Fruit fly (Drosophila melanogaster) Kc167 (cell line): ENCODE results near the gene CG14036.

Experiments
- Myc ChIP-seq: fragments of >200 bp; optimal IDR thresholded peaks from 2 replicates; lab custom pipeline; 2017; ENCODE audit warnings: missing external identifiers
- Sin3A ChIP-seq: fragments of >200 bp; optimal IDR thresholded peaks from 2 replicates; lab custom pipeline; 2018; ENCODE audit warnings: missing external identifiers
- h ChIP-seq: fragments of >200 bp; optimal IDR thresholded peaks from 3 replicates; lab custom pipeline; 2018; ENCODE audit warnings: missing external identifiers
- insv ChIP-seq: fragments of >200 bp; optimal IDR thresholded peaks from 3 replicates; lab custom pipeline; 2018; ENCODE audit warnings: missing external identifiers
- psq ChIP-seq: fragments of >200 bp; optimal IDR thresholded peaks from 2 replicates; lab custom pipeline; 2017; ENCODE audit warnings: missing external identifiers
- ttk ChIP-seq: sonication (Bioruptor generic); optimal IDR thresholded peaks from 2 replicates; lab custom pipeline; 2017; ENCODE audit warnings: missing external identifiers

The CG14036 gene

DNA sequence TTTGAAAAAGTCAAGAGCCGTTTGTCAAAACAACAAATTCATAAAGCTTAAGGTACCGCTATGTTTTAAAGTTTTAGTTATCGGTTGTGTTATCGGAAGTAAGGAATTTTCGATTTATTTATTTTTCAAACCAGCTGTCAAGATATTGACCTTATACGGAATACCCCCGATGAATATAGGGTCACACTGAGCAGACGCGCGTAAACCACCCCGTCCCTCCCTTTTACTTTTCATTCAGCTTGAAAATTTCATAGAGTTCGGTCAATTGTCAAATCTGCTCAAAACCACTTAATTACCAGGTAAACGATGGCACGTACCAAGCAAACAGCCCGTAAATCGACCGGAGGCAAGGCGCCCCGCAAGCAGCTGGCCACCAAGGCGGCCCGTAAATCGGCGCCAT lies at the start of gene CG14036, which contains the start of gene His3.3A:
CG14036 (minus strand) TSS at position 64 of the 400 bp plus-strand sequence.
His3.3A (plus strand) TSS at position 106 of the 400 bp plus-strand sequence.
- TF ChIP-seq psq (lab: Kevin White, UChicago), result no peak
- TF ChIP-seq h, result no peak

DNA sequence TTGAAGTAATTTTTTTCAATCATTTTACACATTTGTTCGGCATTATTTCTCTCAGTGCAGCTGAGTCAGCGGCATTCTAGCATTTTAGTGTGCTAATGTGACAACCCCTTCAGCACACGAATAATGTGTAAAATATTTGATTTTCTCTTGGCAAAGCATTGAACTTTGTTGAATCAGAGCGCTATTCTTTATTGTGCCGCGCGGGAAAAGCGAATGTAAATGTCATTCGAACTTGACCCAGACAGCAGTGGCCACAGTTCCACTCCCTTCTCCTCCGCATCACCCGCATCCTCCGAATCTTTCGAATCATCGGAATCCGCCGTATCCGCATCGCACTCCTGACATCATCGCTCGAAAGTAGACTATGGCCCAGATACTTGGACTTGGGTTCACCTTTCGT lies 48.9 kb upstream of the CG14036 start:
- no peak for TF ChIP-seq Myc (lab: Kevin White, UChicago)
- TF ChIP-seq Sin3A (lab: Kevin White, UChicago), result no peak
- TF ChIP-seq ttk (lab: Kevin White, UChicago), result no peak
- TF ChIP-seq h, result no peak
- TF ChIP-seq psq (lab: Kevin White, UChicago), result no peak
- TF ChIP-seq insv, result no peak

DNA sequence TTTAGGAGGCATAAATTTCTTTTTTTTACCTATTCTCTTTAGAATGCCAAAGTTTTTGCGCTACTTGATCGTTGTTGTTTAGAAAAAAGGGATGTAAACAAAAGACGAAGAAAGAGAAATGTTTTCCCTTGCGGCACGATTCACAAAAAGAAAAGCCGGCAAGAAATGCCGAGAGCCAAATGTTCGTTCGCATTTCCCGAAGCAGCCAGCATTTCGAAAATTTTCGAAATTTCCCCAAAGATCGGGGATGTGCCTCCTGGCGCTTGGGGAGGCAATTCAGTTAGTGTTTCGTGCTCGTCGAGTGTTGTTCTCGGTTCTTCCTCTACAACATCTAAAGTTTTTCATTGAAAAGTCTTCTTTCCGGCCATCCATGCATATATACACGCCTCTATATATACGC lies 45.8 kb upstream of the CG14036 start, which contains the start of gene Msp300:
Msp300 (plus strand) TSS at position 301 of the 400 bp plus-strand sequence.
- no peak for TF ChIP-seq psq (lab: Kevin White, UChicago)
- no peak for TF ChIP-seq h
- no peak for TF ChIP-seq insv

DNA sequence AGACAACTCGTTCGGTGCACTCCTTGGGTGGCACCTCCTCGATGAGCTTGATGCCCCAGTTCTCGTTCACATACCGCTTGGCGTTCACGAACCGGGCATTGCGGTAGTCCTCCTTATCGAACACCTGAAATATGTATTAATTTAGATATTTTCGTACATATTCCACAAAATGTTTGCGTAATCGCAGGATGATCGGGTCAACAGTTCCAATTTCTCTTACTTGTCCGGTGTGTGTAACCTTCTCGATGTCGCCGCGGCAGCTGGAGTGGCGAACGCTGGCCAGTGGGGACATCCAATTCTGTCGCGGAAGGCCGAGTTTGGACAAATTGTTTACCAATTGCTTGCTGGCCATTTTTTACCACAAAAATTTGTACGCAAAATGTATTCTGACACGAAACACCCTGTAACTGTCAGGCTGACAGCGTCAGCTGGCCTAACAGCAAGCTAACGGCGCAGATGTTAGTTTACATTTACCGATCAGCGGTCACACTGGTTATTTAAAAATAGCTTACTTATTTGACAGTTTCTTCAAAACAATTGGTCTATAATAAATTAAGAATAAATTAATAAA lies 45.1 kb upstream of the CG14036 start, which contains the start of gene ND-13A:
ND-13A (minus strand) TSS at position 499 of the 571 bp plus-strand sequence.
- no peak for TF ChIP-seq insv
- no peak for TF ChIP-seq Sin3A (lab: Kevin White, UChicago)
- TF ChIP-seq Myc (lab: Kevin White, UChicago), result no peak
- TF ChIP-seq h, result no peak
- no peak for TF ChIP-seq psq (lab: Kevin White, UChicago)

DNA sequence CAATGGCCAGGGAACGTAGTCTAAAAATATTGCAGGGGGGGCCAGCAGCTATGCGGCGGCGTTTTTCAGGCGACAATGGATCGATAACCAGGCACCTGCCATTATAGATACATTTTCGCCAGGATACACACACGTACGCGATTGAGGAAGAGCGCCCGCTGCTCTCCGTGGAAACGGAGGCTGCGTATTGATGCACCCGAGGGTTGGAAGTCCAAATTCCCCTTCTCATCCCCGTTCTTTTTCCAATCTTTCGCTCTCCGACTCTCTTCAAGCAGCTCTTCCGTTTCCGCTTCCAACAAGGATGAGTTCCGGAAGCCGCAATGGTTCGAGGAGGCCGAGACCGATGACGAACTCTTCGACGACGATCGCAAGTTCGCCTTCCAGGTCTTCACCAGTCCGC lies 41.9 kb upstream of the CG14036 start:
- TF ChIP-seq psq (lab: Kevin White, UChicago), result no peak
- no peak for TF ChIP-seq insv
- TF ChIP-seq h, result no peak
- TF ChIP-seq ttk (lab: Kevin White, UChicago), result no peak
- TF ChIP-seq Myc (lab: Kevin White, UChicago), result no peak
- TF ChIP-seq Sin3A (lab: Kevin White, UChicago), result no peak

DNA sequence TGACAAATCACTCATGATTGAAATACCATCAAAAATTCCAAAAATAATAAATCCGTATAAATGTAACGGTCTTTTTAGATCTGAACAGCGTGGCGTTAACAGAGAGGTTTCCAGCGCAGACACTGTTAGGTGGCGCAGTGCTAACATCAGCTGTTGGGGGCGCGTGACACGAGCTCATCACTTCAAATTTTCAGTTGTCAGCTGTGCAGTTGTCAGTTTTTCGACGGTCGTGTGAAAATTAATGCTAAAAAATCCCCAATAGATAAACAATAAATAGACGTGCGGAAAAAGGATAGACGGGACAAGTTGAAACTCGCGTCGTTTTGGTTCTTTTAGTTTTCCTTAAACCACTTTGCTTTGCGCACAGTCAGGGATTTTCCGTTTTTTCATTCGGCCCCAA lies 41.4 kb upstream of the CG14036 start, which contains the start of gene CG4230:
CG4230 (plus strand) TSS at position 6 of the 400 bp plus-strand sequence.
- TF ChIP-seq insv (no peak), ttk (lab: Kevin White, UChicago) (no peak), h (no peak), Sin3A (lab: Kevin White, UChicago) (no peak), psq (lab: Kevin White, UChicago) (no peak), Myc (lab: Kevin White, UChicago) (no peak)

DNA sequence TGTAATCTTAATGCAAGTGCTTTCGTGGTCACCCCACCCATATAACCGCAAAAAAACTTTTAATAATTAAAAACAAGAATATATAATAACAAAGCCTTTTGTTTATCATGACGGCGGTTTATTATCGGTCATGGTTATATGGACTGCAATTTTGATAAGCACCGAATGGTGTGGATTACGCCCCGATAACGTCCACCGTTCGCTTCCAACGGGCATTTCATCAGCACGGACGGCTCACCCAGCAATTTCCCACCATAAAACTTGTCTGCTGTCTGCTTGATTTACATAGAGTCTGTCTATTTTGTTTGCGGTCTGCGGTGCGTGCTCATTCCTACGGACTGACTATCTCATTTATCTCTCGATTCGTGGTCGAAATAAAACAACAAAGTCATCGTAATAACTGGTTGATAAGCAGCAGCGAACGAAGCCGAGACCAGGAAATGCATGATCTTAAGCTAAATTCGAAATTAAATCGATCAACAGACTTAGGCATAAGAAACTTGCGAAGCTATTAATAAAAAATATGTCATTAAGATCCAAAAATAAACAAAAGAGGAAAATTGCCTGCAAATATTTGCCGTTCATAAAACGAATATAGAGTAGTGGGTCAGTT lies 40.6 kb upstream of the CG14036 start:
- TF ChIP-seq psq (lab: Kevin White, UChicago), result no peak
- TF ChIP-seq insv, result no peak
- TF ChIP-seq Sin3A (lab: Kevin White, UChicago), result no peak
- no peak for TF ChIP-seq ttk (lab: Kevin White, UChicago)
- TF ChIP-seq h, result no peak
- no peak for TF ChIP-seq Myc (lab: Kevin White, UChicago)

DNA sequence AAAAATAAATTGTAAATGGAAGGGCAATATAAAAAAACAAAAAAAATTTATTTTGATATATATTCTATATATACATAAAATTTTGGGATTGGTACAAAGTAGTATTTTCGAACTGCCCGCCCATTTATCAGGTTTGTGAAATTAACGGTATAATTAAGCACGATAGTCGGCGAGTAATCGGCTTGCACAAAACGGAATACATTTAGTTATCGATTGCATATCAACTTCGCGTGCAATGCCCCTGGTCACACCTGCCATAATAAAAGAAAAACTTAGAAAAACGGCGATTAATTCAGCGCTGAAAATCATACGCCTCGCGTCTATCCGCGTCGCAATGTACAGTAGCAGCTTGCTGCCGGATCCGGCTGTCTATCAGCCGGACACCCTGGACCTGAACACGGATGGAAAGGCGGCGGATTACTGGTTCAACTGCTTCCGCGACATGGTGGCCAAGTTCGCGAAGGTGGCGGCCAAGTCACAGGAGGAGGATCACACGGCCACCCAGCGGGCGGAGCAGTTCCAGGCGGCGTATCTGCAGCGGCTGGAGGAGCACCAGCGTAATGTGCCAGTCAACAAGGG lies 39.0 kb upstream of the CG14036 start, which contains the start of gene CG5828:
CG5828 (plus strand) TSS at position 205 of the 579 bp plus-strand sequence.
- TF ChIP-seq psq (lab: Kevin White, UChicago), result no peak
- TF ChIP-seq Myc (lab: Kevin White, UChicago), result no peak
- TF ChIP-seq h, result no peak

DNA sequence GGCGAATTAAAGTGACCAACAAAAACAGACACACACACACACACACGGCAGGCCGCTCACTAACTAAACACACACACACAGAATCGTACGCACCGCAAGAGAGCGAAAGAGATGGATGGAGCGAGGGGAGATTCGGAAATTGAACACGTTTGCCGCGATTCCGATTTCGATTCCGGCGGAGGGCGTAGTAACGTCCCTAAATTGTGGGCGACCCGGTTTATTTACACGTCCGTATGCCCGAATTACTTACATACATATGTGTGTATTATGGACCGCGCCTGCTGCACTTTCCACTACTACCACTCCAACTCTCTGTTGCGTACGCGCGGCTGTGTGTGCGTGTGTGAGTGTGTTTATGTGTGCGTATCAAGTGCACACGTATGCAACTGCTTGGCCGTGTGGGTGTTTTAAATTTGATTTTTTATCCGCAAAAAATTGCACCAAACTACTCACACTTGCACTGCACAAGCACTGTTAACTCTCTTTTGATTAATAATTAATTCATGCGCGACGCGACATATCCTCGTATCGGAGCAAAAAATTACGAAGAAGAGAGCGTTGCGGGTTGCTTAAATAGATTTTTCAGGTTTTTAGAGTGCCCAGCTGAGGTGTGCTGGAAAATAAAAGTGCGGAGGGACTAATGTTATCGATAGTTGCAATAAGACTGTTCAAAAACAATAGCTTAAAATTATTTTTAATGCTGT lies 38.3 kb upstream of the CG14036 start, which contains the start of gene Pgant5:
Pgant5 (minus strand) TSS at position 601 of the 704 bp plus-strand sequence.
- TF ChIP-seq insv (no peak), h (no peak), psq (lab: Kevin White, UChicago) (no peak)

DNA sequence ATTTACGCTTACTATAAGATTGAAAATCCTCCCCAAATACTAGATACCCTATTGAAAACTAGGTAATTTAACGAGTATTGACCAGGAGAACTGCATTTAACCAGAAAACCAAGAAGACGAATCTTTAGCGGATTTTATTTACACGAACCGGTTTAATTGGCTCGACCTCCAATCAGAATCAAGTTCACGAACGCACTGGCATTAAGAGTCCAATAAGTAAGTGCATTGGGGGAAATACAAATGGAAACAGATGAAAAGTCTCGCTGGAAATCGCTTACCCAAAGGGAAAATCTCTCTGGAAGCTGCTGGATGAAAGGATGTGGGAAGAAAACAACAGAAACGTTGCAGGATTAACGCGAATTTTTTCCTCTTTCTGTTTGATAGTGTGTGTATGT lies 37.8 kb upstream of the CG14036 start:
- no peak for TF ChIP-seq Myc (lab: Kevin White, UChicago)
- no peak for TF ChIP-seq h
- TF ChIP-seq ttk (lab: Kevin White, UChicago), result no peak
- no peak for TF ChIP-seq psq (lab: Kevin White, UChicago)
- TF ChIP-seq insv, result no peak
- no peak for TF ChIP-seq Sin3A (lab: Kevin White, UChicago)

DNA sequence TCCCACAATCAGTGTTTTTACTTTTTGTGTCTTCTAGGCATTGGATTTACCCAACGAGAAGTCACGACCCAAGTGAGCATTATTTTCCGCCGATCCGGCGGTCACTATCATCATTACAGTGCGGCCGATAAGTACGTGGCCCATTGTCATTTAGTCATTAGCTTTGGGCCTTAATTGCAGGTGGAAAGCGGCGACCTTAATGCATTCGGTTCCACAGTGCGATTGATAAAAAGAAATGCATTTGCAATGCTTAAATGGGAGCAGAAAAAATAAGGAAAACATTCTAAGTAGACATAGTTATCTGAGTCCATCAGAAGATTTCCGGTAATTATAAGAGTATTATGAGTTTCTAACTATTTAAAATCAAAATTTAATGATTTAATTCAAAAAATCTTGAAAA lies 37.3 kb upstream of the CG14036 start:
- TF ChIP-seq ttk (lab: Kevin White, UChicago) (no peak), Sin3A (lab: Kevin White, UChicago) (no peak), insv (no peak), psq (lab: Kevin White, UChicago) (no peak), Myc (lab: Kevin White, UChicago) (no peak), h (no peak)

DNA sequence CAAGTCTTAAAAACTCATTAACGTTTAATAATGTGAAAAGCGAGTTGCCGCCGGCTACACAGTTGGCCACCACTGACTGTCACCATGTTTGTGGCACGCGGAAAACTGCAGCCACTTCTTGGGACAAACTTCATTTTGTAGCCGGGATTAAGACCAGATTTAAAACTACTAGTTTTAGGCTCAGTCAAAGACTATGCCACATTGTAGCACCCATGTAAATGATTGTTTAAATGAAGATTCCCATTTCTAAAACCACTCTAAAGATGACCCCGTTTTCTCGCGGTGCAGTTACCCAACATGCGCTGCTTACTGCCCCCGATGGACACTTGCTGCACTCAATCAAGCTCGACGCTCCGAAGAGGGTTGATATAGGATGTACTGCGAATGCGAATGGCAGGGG lies 35.5 kb upstream of the CG14036 start:
- TF ChIP-seq psq (lab: Kevin White, UChicago), result no peak
- TF ChIP-seq Myc (lab: Kevin White, UChicago), result no peak
- no peak for TF ChIP-seq h
- TF ChIP-seq ttk (lab: Kevin White, UChicago), result no peak
- TF ChIP-seq insv, result no peak
- TF ChIP-seq Sin3A (lab: Kevin White, UChicago), result no peak
